Fruit fly (Drosophila melanogaster): ENCODE measurements around the gene tara.

The tara gene

dm6 chr3R:16224415-16225165, 861 bp upstream of the tara start (continued):
- TF ChIP-seq CG16779 (GFP tag; IDR thresholded peaks at IDR 0.05), result no peak
- peak; percentile 95 for TF ChIP-seq MTF-1 (GFP tag; optimal IDR thresholded peaks at IDR 0.05; ENCODE audit: borderline replicate concordance)
- no peak for TF ChIP-seq cad (GFP tag; optimal IDR thresholded peaks at IDR 0.05)
- TF ChIP-seq CG11093 (GFP tag; IDR thresholded peaks at IDR 0.05), result peak; percentile 97
- TF ChIP-seq Asciz (GFP tag; optimal IDR thresholded peaks at IDR 0.05), result peak; percentile 98
- no peak for TF ChIP-seq CG31224 (GFP tag; IDR thresholded peaks at IDR 0.05)
- peak; percentile 96 for TF ChIP-seq Chrac-16 (GFP tag; optimal IDR thresholded peaks at IDR 0.05)
- TF ChIP-seq HmgD (GFP tag; optimal IDR thresholded peaks at IDR 0.05), result peak; percentile 89
- no peak for TF ChIP-seq ranshi (GFP tag; IDR thresholded peaks at IDR 0.05)
- TF ChIP-seq Neu2 (GFP tag; optimal IDR thresholded peaks at IDR 0.05; ENCODE audit: borderline replicate concordance), result peak; percentile 81
- peak; percentile 93 for TF ChIP-seq CG4707 (GFP tag; optimal IDR thresholded peaks at IDR 0.05)
- TF ChIP-seq nerfin-1 (tag; optimal IDR thresholded peaks at IDR 0.05), result peak; percentile 96
- TF ChIP-seq CG13287 (GFP tag; IDR thresholded peaks at IDR 0.05; ENCODE audit: partially characterized antibody), result no peak
- TF ChIP-seq crc (GFP tag; optimal IDR thresholded peaks at IDR 0.05), result peak; percentile 95
- TF ChIP-seq gro (GFP tag; optimal IDR thresholded peaks at IDR 0.05), result peak; percentile 97
- peak; percentile 97 for TF ChIP-seq Sox100B (GFP tag; optimal IDR thresholded peaks at IDR 0.05)
- TF ChIP-seq CG6254 (GFP tag; optimal IDR thresholded peaks at IDR 0.05), result peak; percentile 97
- TF ChIP-seq CG15479 (GFP tag; optimal IDR thresholded peaks at IDR 0.05), result no peak
- TF ChIP-seq wor (GFP tag; IDR thresholded peaks at IDR 0.05), result no peak
- TF ChIP-seq wek (GFP tag; optimal IDR thresholded peaks at IDR 0.05), result peak; percentile 74
- peak; percentile 96 for TF ChIP-seq en (GFP tag; optimal IDR thresholded peaks at IDR 0.05)
- peak; percentile 97 for TF ChIP-seq az2 (GFP tag; optimal IDR thresholded peaks at IDR 0.05)
- no peak for TF ChIP-seq vnd (GFP tag; IDR thresholded peaks at IDR 0.05; ENCODE audit: partially characterized antibody)
- TF ChIP-seq CrebB (tag; optimal IDR thresholded peaks at IDR 0.05), result peak; percentile 96
- TF ChIP-seq CG12744 (GFP tag; optimal IDR thresholded peaks at IDR 0.05), result peak; percentile 97
- TF ChIP-seq inv (GFP tag; IDR thresholded peaks at IDR 0.05; ENCODE audit: partially characterized antibody), result no peak
- TF ChIP-seq B-H1 (GFP tag; IDR thresholded peaks at IDR 0.05), result no peak
- peak; percentile 95 for TF ChIP-seq Gug (GFP tag; IDR thresholded peaks at IDR 0.05)
- TF ChIP-seq C15 (GFP tag; IDR thresholded peaks at IDR 0.05), result no peak
- peak; percentile 98 for TF ChIP-seq tap (tag; optimal IDR thresholded peaks at IDR 0.05)
- peak; percentile 88 for TF ChIP-seq luna (GFP tag; optimal IDR thresholded peaks at IDR 0.05)
- TF ChIP-seq B-H2 (GFP tag; optimal IDR thresholded peaks at IDR 0.05), result peak; percentile 76
- peak; percentile 89 for TF ChIP-seq CG10565 (GFP tag; optimal IDR thresholded peaks at IDR 0.05)
- peak; percentile 98 for TF ChIP-seq CG30403 (GFP tag; optimal IDR thresholded peaks at IDR 0.05)
- peak; percentile 92 for TF ChIP-seq CG12942 (GFP tag; optimal IDR thresholded peaks at IDR 0.05)
- TF ChIP-seq CG17186 (GFP tag; optimal IDR thresholded peaks at IDR 0.05), result peak; percentile 87
- peak; percentile 96 for TF ChIP-seq CG5245 (GFP tag; optimal IDR thresholded peaks at IDR 0.05)
- TF ChIP-seq sqz (GFP tag; optimal IDR thresholded peaks at IDR 0.05), result peak; percentile 95
- TF ChIP-seq BtbVII (GFP tag; optimal IDR thresholded peaks at IDR 0.05), result peak; percentile 97
- TF ChIP-seq toy (GFP tag; IDR thresholded peaks at IDR 0.05), result no peak
- TF ChIP-seq NC2α (GFP tag; optimal IDR thresholded peaks at IDR 0.05), result peak; percentile 96
- peak; percentile 14 for TF ChIP-seq BEAF-32 (GFP tag; optimal IDR thresholded peaks at IDR 0.05)
- TF ChIP-seq E2f2 (GFP tag; IDR thresholded peaks at IDR 0.05), result no peak
- TF ChIP-seq Dbx (GFP tag; IDR thresholded peaks at IDR 0.05), result no peak
- TF ChIP-seq sna (GFP tag; IDR thresholded peaks at IDR 0.05; ENCODE audit: partially characterized antibody), result no peak
- no peak for TF ChIP-seq Doc2 (GFP tag; IDR thresholded peaks at IDR 0.05)
- TF ChIP-seq Kr (GFP tag; optimal IDR thresholded peaks at IDR 0.05), result peak; percentile 61
- no peak for TF ChIP-seq seq (GFP tag; IDR thresholded peaks at IDR 0.05)
- TF ChIP-seq sima (GFP tag; optimal IDR thresholded peaks at IDR 0.05), result peak; percentile 93
- TF ChIP-seq Drgx (GFP tag; IDR thresholded peaks at IDR 0.05), result no peak
